Fruit fly (Drosophila melanogaster) whole organism, adult: ENCODE data around the gene CG16904.

Experiments
- CG11617 ChIP-seq: fragments of 200-800 bp; sonication (Bioruptor generic); optimal IDR thresholded peaks from 2 replicates; lab custom pipeline; 2017; ENCODE audit warnings: mild to moderate bottlenecking, missing biosample characterization, missing genetic modification reagents, missing genetic modification characterization
- CG12768 ChIP-seq: fragments of 200-800 bp; sonication (Bioruptor generic); optimal IDR thresholded peaks from 2 replicates; lab custom pipeline; 2017; ENCODE audit warnings: missing biosample characterization, missing genetic modification characterization, mild to moderate bottlenecking, moderate library complexity, missing genetic modification reagents
- CG14711 ChIP-seq: fragments of 200-800 bp; sonication (Bioruptor generic); optimal IDR thresholded peaks from 2 replicates; lab custom pipeline; 2018; ENCODE audit warnings: missing biosample characterization, mild to moderate bottlenecking, missing genetic modification characterization, moderate library complexity
- CG1620 ChIP-seq: fragments of 200-800 bp; sonication (Bioruptor generic); optimal IDR thresholded peaks from 2 replicates; lab custom pipeline; 2016; ENCODE audit warnings: missing biosample characterization, missing genetic modification characterization
- CG33017 ChIP-seq: fragments of 200-800 bp; sonication (Bioruptor generic); optimal IDR thresholded peaks from 2 replicates; lab custom pipeline; 2018; ENCODE audit warnings: missing biosample characterization, mild to moderate bottlenecking, missing genetic modification characterization, moderate library complexity
- CG5204 ChIP-seq: fragments of 200-800 bp; sonication (Bioruptor generic); optimal IDR thresholded peaks from 2 replicates; lab custom pipeline; 2016; ENCODE audit warnings: missing biosample characterization, missing genetic modification characterization
- CG7045 ChIP-seq: fragments of 200-800 bp; sonication (Bioruptor generic); optimal IDR thresholded peaks from 2 replicates; lab custom pipeline; 2017; ENCODE audit warnings: missing biosample characterization, mild to moderate bottlenecking, missing genetic modification characterization
- CG7101 ChIP-seq: fragments of 200-800 bp; sonication (Bioruptor generic); optimal IDR thresholded peaks from 2 replicates; lab custom pipeline; 2018; ENCODE audit warnings: missing biosample characterization, mild to moderate bottlenecking, missing genetic modification characterization, moderate library complexity
- Clk ChIP-seq: fragments of 200-800 bp; sonication (Bioruptor generic); optimal IDR thresholded peaks from 2 replicates; lab custom pipeline; 2017; ENCODE audit warnings: missing biosample characterization, missing genetic modification characterization
- Crg-1 ChIP-seq: fragments of 200-800 bp; sonication (Bioruptor generic); optimal IDR thresholded peaks from 2 replicates; lab custom pipeline; 2016; ENCODE audit warnings: missing biosample characterization, missing genetic modification characterization
- Hr96 ChIP-seq: fragments of 200-800 bp; sonication (Bioruptor generic); optimal IDR thresholded peaks from 2 replicates; lab custom pipeline; 2016; ENCODE audit warnings: missing biosample characterization, missing genetic modification characterization
- Mnt ChIP-seq: fragments of 200-800 bp; sonication (Bioruptor generic); optimal IDR thresholded peaks from 2 replicates; lab custom pipeline; 2016; ENCODE audit warnings: missing biosample characterization, mild to moderate bottlenecking, missing genetic modification characterization
- bab1 ChIP-seq: fragments of 200-800 bp; sonication (Bioruptor generic); optimal IDR thresholded peaks from 3 replicates; lab custom pipeline; 2019; ENCODE audit warnings: missing biosample characterization, mild to moderate bottlenecking, missing genetic modification characterization, moderate library complexity
- cic ChIP-seq: fragments of 200-800 bp; sonication (Bioruptor generic); optimal IDR thresholded peaks from 2 replicates; lab custom pipeline; 2017; ENCODE audit warnings: missing biosample characterization, mild to moderate bottlenecking, missing genetic modification characterization, moderate library complexity
- cnc ChIP-seq, 2 experiments: fragments of >200 bp; optimal IDR thresholded peaks; 2 replicates each; lab custom pipeline; 2017
- kay ChIP-seq: fragments of 200-800 bp; sonication (Bioruptor generic); peaks from one replicate; lab custom pipeline; 2016; ENCODE audit warnings: missing biosample characterization, missing genetic modification characterization, borderline replicate concordance
- ovo ChIP-seq: fragments of 200-800 bp; sonication (Bioruptor generic); optimal IDR thresholded peaks from 2 replicates; lab custom pipeline; 2016; ENCODE audit warnings: missing biosample characterization, missing genetic modification characterization
- pad ChIP-seq: fragments of 200-800 bp; sonication (Bioruptor generic); optimal IDR thresholded peaks from 3 replicates; lab custom pipeline; 2017; ENCODE audit warnings: missing biosample characterization, missing genetic modification characterization, mild to moderate bottlenecking, moderate library complexity, missing genetic modification reagents
- tj ChIP-seq: fragments of 200-800 bp; sonication (Bioruptor generic); optimal IDR thresholded peaks from 3 replicates; lab custom pipeline; 2017; ENCODE audit warnings: missing biosample characterization, mild to moderate bottlenecking, missing genetic modification characterization, moderate library complexity
- toe ChIP-seq: fragments of 200-800 bp; sonication (Bioruptor generic); optimal IDR thresholded peaks from 2 replicates; lab custom pipeline; 2016; ENCODE audit warnings: missing biosample characterization, missing genetic modification characterization

The CG16904 gene

dm6 chr3R:9800644-9801330 is 16.0 kb downstream of the CG16904 start, which contains the start of the genes CG9467 and CG8526:
Gene CG9467, minus strand, starts transcription at chr3R:9801026.
Gene CG8526, plus strand, starts transcription at chr3R:9801280.
- TF ChIP-seq Hr96 (GFP tag; lab: Kevin White, UChicago) (no peak), pad (peak; percentile 65), ovo (GFP tag; lab: Kevin White, UChicago) (peak; percentile 85), Clk (peak; percentile 37), bab1 (GFP tag; lab: Kevin White, UChicago) (peak; percentile 59), kay (GFP tag; lab: Kevin White, UChicago) (no peak), cnc (optimal IDR thresholded peaks at IDR 0.05; lab: Kevin White, UChicago) (no peak), Mnt (GFP tag; lab: Kevin White, UChicago) (peak; percentile 63), tj (GFP tag; lab: Kevin White, UChicago) (peak; percentile 61), CG5204 (GFP tag; lab: Kevin White, UChicago) (no peak), CG12768 (peak; percentile 60), toe (GFP tag; lab: Kevin White, UChicago) (peak; percentile 82), CG7101 (tag; lab: Kevin White, UChicago) (peak; percentile 68), CG14711 (tag; lab: Kevin White, UChicago) (peak; percentile 66), CG1620 (peak; percentile 63), CG33017 (tag; lab: Kevin White, UChicago) (no peak), cic (GFP tag; lab: Kevin White, UChicago) (no peak), Crg-1 (GFP tag; lab: Kevin White, UChicago) (peak; percentile 66), CG7045 (peak; percentile 64), CG11617 (GFP tag; lab: Kevin White, UChicago) (peak; percentile 73)

- TF ChIP-seq Hr96 (GFP tag; lab: Kevin White, UChicago) (no peak), CG7101 (tag; lab: Kevin White, UChicago) (peak; percentile 37), toe (GFP tag; lab: Kevin White, UChicago) (no peak), cnc (optimal IDR thresholded peaks at IDR 0.05; lab: Kevin White, UChicago) (no peak), pad (no peak), CG33017 (tag; lab: Kevin White, UChicago) (peak; percentile 28), CG14711 (tag; lab: Kevin White, UChicago) (peak; percentile 45), CG11617 (GFP tag; lab: Kevin White, UChicago) (peak; percentile 26), tj (GFP tag; lab: Kevin White, UChicago) (peak; percentile 29), kay (GFP tag; lab: Kevin White, UChicago) (no peak), CG12768 (no peak), bab1 (GFP tag; lab: Kevin White, UChicago) (peak; percentile 4), Crg-1 (GFP tag; lab: Kevin White, UChicago) (no peak), Mnt (GFP tag; lab: Kevin White, UChicago) (peak; percentile 25), cic (GFP tag; lab: Kevin White, UChicago) (no peak)
These were observed 23.8 kb downstream of the CG16904 start, which contains the start of gene CG8516 for dm6 chr3R:9793018-9793417. Gene CG8516, plus strand, starts transcription at chr3R:9793295.

dm6 chr3R:9791177-9791806 is 25.5 kb downstream of the CG16904 start, which contains the start of the genes CG12945 and CG8507:
Gene CG12945, minus strand, starts transcription at chr3R:9791221.
Gene CG8507, plus strand, starts transcription at chr3R:9791483.
- TF ChIP-seq CG33017 (tag; lab: Kevin White, UChicago) (peak; percentile 53), Mnt (GFP tag; lab: Kevin White, UChicago) (peak; percentile 41), tj (GFP tag; lab: Kevin White, UChicago) (peak; percentile 97), CG14711 (tag; lab: Kevin White, UChicago) (peak; percentile 50), CG7101 (tag; lab: Kevin White, UChicago) (peak; percentile 65), toe (GFP tag; lab: Kevin White, UChicago) (no peak), CG5204 (GFP tag; lab: Kevin White, UChicago) (no peak), bab1 (GFP tag; lab: Kevin White, UChicago) (peak; percentile 79), ovo (GFP tag; lab: Kevin White, UChicago) (peak; percentile 72), CG1620 (peak; percentile 72), pad (peak; percentile 55), CG12768 (peak; percentile 52), kay (GFP tag; lab: Kevin White, UChicago) (no peak), cic (GFP tag; lab: Kevin White, UChicago) (peak; percentile 44), cnc (optimal IDR thresholded peaks at IDR 0.05; lab: Kevin White, UChicago) (no peak), Clk (no peak), CG11617 (GFP tag; lab: Kevin White, UChicago) (peak; percentile 56), Crg-1 (GFP tag; lab: Kevin White, UChicago) (peak; percentile 74), CG7045 (no peak)

- no peak for TF ChIP-seq CG7045
- no peak for TF ChIP-seq kay (GFP tag; lab: Kevin White, UChicago)
- TF ChIP-seq cnc (optimal IDR thresholded peaks at IDR 0.05; lab: Kevin White, UChicago), result no peak
- peak; percentile 27 for TF ChIP-seq CG7101 (tag; lab: Kevin White, UChicago)
- TF ChIP-seq ovo (GFP tag; lab: Kevin White, UChicago), result no peak
- peak; percentile 67 for TF ChIP-seq bab1 (GFP tag; lab: Kevin White, UChicago)
- no peak for TF ChIP-seq Clk
- TF ChIP-seq CG11617 (GFP tag; lab: Kevin White, UChicago), result no peak
- peak; percentile 3 for TF ChIP-seq pad
- TF ChIP-seq cic (GFP tag; lab: Kevin White, UChicago), result peak; percentile 60
- TF ChIP-seq Crg-1 (GFP tag; lab: Kevin White, UChicago), result no peak
- TF ChIP-seq CG33017 (tag; lab: Kevin White, UChicago), result no peak
- TF ChIP-seq CG12768, result no peak
- TF ChIP-seq CG1620, result no peak
- no peak for TF ChIP-seq toe (GFP tag; lab: Kevin White, UChicago)
- no peak for TF ChIP-seq CG5204 (GFP tag; lab: Kevin White, UChicago)
- TF ChIP-seq CG14711 (tag; lab: Kevin White, UChicago), result no peak
- TF ChIP-seq Mnt (GFP tag; lab: Kevin White, UChicago), result peak; percentile 51
- no peak for TF ChIP-seq Hr96 (GFP tag; lab: Kevin White, UChicago)
- TF ChIP-seq tj (GFP tag; lab: Kevin White, UChicago), result no peak
These were observed 32.3 kb downstream of the CG16904 start, which contains the start of the genes MtnA and CG8500 for dm6 chr3R:9784341-9785062. Gene MtnA, minus strand, starts transcription at chr3R:9784370. Gene CG8500, plus strand, starts transcription at chr3R:9784653.
